Worm (Caenorhabditis elegans): ENCODE results near the gene F56A11.6.

- no peak for TF ChIP-seq B0310.2 (tag; optimal IDR thresholded peaks at IDR 0.05)
- no peak for TF ChIP-seq hnd-1 (tag; optimal IDR thresholded peaks at IDR 0.05)
- no peak for TF ChIP-seq hmbx-1 (tag; optimal IDR thresholded peaks at IDR 0.05)
Measured at ce11 chrIV:625947-626548, 44.0 kb upstream of the F56A11.6 start.

Data from whole organism, early embryonic.